Worm (Caenorhabditis elegans) whole organism, late embryonic: ENCODE measurements around the gene ZK899.2.

Experiments used
- ahr-1 ChIP-seq: sonication (generic microtip); optimal IDR thresholded peaks from 2 replicates; lab custom pipeline; 2016; ENCODE audit warnings: missing genetic modification characterization, missing compliant biosample characterization
- ceh-31 ChIP-seq: sonication (generic microtip); optimal IDR thresholded peaks from 2 replicates; lab custom pipeline; 2016; ENCODE audit warnings: missing genetic modification characterization, missing compliant biosample characterization
- dve-1 ChIP-seq: sonication (generic microtip); optimal IDR thresholded peaks from 2 replicates; lab custom pipeline; 2017; ENCODE audit warnings: antibody characterized with exemption, mild to moderate bottlenecking, missing genetic modification characterization, missing compliant biosample characterization
- ets-4 ChIP-seq: sonication (generic microtip); optimal IDR thresholded peaks from 2 replicates; lab custom pipeline; 2016; ENCODE audit warnings: missing genetic modification characterization, missing compliant biosample characterization
- eyg-1 ChIP-seq: sonication (generic microtip); optimal IDR thresholded peaks from 2 replicates; lab custom pipeline; 2016; ENCODE audit warnings: missing genotype, missing genetic modification characterization, missing compliant biosample characterization
- hlh-15 ChIP-seq: sonication (generic microtip); optimal IDR thresholded peaks from 2 replicates; lab custom pipeline; 2016; ENCODE audit warnings: missing genetic modification characterization, missing compliant biosample characterization
- npax-4 ChIP-seq: sonication (generic microtip); optimal IDR thresholded peaks from 2 replicates; lab custom pipeline; 2016; ENCODE audit warnings: missing genetic modification characterization, missing compliant biosample characterization
- pag-3 ChIP-seq: sonication (generic microtip); optimal IDR thresholded peaks from 2 replicates; lab custom pipeline; 2016; ENCODE audit warnings: missing compliant biosample characterization, missing genetic modification characterization, borderline replicate concordance
- unc-55 ChIP-seq: sonication (generic microtip); optimal IDR thresholded peaks from 2 replicates; lab custom pipeline; 2017; ENCODE audit warnings: missing biosample characterization, missing genetic modification reagents, missing genetic modification characterization

DNA sequence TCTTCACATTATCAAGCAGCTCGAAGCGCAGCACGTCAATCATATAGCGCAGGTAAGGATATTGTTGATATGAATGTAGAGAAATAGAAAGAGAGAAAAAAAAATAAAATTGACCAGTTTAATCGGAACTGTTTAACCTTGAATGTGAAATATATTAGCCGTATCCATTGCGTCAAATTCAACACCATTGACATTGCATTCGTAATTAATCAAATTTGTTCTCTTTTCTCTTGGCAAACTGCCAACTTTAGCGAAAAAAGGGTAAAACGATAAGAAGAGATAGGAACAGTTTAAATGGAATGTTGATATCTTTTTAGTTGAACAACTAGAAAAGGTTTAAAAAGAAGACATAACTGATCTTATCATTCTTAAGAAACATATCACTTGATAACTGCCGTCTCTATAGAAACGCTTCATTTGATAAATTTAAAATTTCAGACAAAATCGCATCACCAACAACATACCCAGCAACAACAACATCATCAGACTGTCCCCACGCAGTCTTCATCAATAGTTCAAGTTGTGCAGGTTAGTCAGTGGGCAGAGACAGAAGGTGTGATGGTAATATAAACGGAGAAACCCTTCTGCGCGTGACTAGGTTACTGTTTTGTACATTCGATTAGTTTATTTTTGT, 48.1 kb downstream of the ZK899.2 start:
- TF ChIP-seq ahr-1 (tag; lab: Kevin White, UChicago): no peak
- TF ChIP-seq pag-3 (tag; lab: Kevin White, UChicago): no peak
- TF ChIP-seq dve-1 (tag; lab: Kevin White, UChicago): no peak
- no peak for TF ChIP-seq ets-4 (tag; lab: Kevin White, UChicago)
- no peak for TF ChIP-seq unc-55 (GFP tag; lab: Kevin White, UChicago)
- no peak for TF ChIP-seq hlh-15 (tag; lab: Kevin White, UChicago)
- no peak for TF ChIP-seq npax-4 (tag; lab: Kevin White, UChicago)
- TF ChIP-seq ceh-31 (tag; lab: Kevin White, UChicago): no peak
- no peak for TF ChIP-seq eyg-1 (tag; lab: Kevin White, UChicago)
